Worm (Caenorhabditis elegans) whole organism, dauer: ENCODE measurements around the gene F26C11.1.

Experiments used
- unc-62 ChIP-seq: sonication (generic microtip); optimal IDR thresholded peaks from 2 replicates; lab custom pipeline; 2017; ENCODE audit warnings: missing biosample characterization, missing genetic modification reagents, missing genetic modification characterization

Gene F26C11.1

DNA sequence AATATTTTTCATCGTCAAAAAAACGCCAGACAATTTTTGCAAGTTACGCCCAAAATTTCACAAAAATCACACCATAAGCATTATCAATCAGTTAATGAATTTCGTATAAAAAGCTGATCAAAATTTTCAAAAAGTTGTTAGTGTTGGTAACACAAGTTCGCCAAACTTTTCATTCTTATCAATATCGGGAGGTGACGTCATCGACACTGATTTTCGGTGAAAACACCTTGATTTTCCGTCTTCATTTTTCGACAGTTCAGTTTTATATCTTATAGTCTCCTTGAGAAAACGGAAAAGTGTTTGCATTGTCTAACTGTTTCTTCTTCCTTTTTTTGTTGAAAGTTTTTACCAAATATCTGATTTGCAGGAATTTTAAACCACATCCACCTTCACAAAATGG, 13.7 kb upstream of the F26C11.1 start, which contains the start of gene C08H9.15:
TSS of gene C08H9.15 (plus strand) at position 368 of the 400 bp plus-strand sequence.
- no peak for TF ChIP-seq unc-62 (GFP tag; lab: Kevin White, UChicago)

DNA sequence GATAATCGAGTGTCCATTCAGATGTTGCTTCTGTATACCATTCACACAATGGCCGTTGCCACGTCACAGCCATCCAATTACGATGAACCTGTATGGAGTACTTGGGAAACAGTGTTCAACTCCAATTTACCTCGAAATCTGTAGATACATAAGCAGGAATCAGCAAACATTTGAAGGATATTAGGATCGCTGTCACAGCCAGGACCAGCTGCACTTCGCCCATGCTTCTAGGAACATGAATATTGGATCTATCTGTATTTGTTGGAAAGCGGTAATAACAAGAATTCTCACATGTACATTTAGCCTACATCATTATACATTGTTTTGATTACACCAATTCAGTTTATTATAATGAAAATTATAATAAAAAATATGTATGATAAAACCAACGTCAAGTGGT, 8.3 kb upstream of the F26C11.1 start, which contains the start of gene algn-8:
TSS of gene algn-8 (minus strand) at position 227 of the 400 bp plus-strand sequence.
- TF ChIP-seq unc-62 (GFP tag; lab: Kevin White, UChicago): no peak

DNA sequence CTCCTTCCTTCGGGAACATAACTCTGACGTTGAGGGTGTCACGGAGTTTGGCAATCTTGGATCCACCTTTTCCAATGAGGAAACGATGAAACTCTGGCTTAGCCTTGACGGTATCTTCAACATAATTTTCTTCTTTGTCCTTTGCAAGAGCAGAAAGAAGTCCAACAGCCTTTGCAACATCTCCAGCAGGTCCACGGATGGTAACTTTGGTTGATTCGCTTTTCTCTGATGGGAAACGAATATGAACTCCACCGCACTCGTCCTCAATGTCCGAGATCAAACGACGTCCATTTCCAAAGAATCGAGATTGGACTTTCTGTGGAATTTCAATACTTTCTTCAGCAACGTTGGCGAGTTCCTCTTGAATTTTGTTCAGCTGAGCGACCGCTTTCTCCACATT, 6.0 kb upstream of the F26C11.1 start:
- no peak for TF ChIP-seq unc-62 (GFP tag; lab: Kevin White, UChicago)

DNA sequence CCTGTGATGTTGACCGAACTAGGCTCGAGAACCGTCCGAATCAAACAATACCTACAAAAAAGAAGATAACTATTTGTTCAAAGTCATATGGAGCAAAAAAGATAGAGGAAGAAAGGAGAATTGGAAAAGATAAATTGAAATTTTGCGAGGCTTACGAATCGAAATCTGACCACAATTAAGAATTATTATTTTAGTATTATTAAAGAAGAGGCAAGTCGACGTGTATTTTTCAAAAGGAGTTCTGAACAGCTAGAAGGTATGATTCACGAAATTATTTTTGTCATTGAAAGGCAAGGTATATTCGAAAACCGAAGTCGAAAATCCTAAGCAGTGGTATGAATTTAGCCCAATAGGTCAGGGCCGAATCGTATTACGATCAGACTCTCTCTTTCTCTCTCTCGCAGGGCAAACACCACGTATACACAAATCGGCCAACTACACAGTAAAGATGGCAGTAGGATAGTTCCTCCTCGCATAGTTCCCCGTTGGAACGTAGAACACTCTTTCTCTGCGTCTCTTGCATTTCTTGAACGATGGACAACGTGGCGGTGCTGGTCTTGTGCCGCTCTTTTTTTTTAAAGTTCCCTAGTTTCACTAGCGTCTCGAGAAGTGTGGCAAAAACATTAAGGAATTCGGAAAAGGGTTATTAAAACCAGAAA, 3.4 kb upstream of the F26C11.1 start, which contains the start of gene vgln-1:
TSS of gene vgln-1 (minus strand) at position 51 of the 659 bp plus-strand sequence.
- no peak for TF ChIP-seq unc-62 (GFP tag; lab: Kevin White, UChicago)

DNA sequence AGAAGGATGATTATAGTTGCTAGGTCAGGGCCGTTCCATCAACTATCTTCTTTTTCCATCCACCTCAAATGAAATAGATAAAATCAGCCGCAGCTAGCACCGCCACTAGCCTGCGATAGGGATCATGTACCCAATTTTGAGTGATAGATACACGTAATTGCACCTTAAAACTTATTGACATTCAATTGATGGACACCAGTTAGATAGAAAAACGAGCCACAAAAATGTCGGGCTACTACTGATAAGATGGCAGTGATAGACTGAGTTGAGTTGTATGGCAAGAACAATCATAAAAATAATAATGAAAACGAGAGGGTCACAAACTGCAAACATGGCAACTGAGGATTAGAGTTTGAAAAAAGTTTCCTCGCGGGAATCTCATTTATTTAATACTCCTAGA, 2.7 kb upstream of the F26C11.1 start:
- TF ChIP-seq unc-62 (GFP tag; lab: Kevin White, UChicago): no peak

DNA sequence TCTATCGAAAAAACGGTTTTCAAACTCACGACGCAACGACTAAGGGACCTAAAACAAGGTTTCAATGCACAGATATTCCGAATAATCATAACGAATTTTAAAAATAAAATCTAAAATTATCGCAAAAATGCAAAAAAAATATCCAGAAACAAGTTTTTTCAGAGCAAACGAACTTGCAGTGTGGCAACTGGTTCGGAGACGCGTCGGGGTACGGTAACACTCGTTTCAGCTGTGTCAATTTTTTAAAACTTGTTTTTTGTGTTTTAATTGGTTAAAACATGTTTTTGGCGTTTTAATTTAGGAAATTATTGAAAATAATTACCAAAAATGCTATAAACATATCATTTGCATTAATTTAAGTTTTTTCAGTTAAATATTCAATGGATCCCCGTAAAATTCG, 2.1 kb upstream of the F26C11.1 start, which contains the start of gene C08H9.16:
TSS of gene C08H9.16 (plus strand) at position 370 of the 400 bp plus-strand sequence.
- no peak for TF ChIP-seq unc-62 (GFP tag; lab: Kevin White, UChicago)

DNA sequence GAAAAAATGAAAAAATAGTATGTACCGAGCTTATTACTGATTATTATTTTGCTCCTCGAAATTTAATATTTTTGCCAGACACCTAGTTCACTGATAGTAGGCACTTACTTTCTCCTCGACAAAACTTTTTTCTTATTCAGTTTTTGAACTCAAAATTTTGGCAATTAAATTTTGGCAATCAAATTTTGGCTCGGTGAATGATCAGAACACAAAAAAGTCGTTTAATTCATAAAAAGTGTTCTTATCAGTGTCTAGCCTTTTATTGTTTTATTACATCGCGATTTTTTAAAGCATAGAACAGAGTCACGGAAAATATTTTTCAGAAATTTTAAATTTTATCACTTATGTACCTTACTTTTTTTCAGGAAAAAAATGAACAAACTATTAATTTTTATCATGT, 638 bp downstream of the F26C11.1 start:
- TF ChIP-seq unc-62 (GFP tag; lab: Kevin White, UChicago): no peak

DNA sequence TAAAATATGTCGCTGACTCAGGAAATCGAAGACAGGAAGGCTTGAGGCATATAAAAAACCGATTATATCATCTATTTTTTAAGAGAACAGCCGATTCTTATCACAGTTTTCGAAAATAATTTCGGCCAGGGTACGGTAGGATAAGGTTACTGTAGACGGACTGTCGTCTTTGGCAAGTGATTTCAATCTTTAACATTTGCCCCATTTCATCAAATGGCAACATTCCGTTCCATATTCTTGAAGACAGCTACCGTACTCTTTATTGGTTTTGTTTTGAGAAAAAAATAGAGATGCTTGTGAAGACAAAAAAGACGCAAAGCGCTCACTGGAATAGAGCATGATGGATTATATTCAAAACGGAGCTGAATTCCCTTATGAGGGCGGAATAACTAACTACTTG, 4.2 kb downstream of the F26C11.1 start:
- TF ChIP-seq unc-62 (GFP tag; lab: Kevin White, UChicago): no peak

DNA sequence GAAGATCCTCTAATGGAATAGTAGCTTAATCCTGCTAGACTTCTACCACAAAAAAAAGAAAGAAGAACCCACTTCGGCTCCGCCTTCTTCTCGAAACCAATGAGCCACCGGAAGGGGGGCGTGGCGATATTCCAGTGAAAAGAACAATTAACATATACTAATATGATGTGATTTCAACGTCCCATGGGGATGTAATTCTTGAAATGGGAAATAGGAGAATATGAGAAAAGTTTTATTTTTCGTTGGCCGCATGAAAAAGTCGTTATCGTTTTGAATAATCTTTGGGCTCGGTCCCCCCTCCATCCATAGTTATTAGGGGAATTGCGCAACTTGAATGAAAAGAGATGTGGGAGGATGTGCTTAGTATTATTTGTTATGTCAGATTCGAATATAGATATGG, 5.7 kb downstream of the F26C11.1 start, which contains the start of gene unc-4:
TSS of gene unc-4 (minus strand) at position 101 of the 400 bp plus-strand sequence.
- no peak for TF ChIP-seq unc-62 (GFP tag; lab: Kevin White, UChicago)

DNA sequence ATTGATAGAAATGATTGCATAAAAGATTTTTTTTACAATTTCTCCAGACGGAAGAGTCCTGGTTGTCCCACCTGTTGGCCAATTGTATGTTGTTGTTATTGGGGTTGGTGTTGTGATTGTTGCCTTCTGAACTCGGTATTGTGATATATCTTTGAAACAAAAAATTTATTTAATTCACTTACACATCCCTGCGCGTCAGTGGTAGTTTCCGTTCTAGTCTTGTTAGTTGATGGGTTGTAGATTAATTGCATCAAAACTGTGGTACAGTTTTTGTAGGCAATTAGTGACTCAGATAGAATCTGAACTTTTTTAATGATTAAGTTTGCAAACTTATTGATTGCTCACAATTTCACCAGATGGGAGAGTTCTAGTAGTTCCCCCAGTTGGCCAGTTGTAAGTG, 9.9 kb downstream of the F26C11.1 start:
- TF ChIP-seq unc-62 (GFP tag; lab: Kevin White, UChicago): no peak

DNA sequence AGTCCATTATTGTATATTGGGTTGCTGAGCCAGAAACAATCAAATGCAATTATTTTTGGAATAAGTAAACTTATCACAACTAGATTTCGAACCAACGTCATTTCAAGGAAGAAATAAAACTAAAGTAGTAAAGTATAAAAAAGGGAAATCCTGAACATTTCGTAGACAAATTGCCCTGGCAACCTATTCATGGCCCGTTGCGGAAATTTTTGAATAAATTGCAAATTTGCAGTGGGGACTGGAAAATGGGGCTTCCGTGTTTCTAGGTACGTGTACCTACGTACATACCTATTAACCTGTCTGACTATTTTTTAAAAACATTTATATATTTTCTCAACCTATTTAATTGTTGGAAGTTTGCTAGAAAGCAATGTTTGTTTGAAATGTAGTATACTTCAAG, 20.5 kb downstream of the F26C11.1 start, which contains the start of gene F26C11.3:
TSS of gene F26C11.3 (minus strand) at position 101 of the 400 bp plus-strand sequence.
- no peak for TF ChIP-seq unc-62 (GFP tag; lab: Kevin White, UChicago)

DNA sequence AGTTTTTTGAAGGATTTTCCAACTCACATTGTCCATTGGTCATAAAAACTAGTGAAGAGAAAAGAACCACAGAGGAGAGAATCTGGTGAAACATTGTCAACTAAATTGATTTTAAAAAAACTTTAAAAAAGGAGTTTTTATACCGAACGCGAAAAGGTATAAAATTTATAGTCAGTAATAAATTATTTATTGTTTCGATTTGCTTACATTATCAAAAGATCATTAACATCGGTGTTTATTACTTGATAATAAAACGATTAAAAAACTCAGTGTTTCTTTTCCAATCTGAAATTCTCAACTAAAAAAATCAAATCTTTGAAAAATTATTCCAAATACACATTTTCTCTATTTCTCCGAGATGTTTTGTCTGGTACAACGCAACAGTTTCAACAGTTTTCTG, 21.6 kb downstream of the F26C11.1 start, which contains the start of gene F26C11.4:
TSS of gene F26C11.4 (minus strand) at position 101 of the 400 bp plus-strand sequence.
- no peak for TF ChIP-seq unc-62 (GFP tag; lab: Kevin White, UChicago)

DNA sequence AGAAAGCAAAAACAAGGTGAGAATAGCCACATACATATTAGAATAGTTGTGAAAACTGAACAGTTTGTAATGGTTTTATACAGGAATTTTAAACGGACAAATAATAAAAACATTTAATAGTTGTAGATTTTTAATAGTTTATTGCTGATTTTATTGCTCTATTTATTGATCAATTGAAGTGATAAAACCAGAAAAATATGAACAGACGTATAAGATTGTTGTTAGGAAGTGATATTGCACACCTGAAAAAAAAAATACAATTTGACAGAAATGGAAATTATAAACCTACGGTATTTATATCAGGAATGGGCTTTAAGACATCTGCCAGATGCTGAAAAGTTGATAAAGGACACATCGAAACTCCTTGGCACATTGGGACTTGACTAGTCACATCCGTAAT, 23.4 kb downstream of the F26C11.1 start, which contains the start of gene C05C10.8:
TSS of gene C05C10.8 (minus strand) at position 101 of the 400 bp plus-strand sequence.
- no peak for TF ChIP-seq unc-62 (GFP tag; lab: Kevin White, UChicago)

DNA sequence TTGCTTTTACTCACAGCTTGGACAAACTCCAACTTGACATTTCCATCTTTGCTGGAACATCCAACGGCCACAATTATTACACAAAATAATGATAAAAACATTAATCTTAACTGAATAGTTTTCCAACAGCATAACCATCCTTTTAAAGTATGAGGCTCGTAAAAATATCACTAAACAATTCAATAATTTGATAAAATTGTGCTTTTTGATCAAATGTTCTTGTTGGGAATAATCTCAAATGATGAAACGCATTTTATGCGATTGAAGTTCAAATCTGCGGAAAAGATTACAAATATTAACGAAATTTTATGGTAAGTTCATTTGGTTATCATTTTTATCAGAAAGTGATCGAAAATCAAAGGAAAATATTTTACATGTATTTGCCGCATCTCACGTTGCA, 25.9 kb downstream of the F26C11.1 start, which contains the start of gene pho-10:
TSS of gene pho-10 (minus strand) at position 101 of the 400 bp plus-strand sequence.
- TF ChIP-seq unc-62 (GFP tag; lab: Kevin White, UChicago): no peak

DNA sequence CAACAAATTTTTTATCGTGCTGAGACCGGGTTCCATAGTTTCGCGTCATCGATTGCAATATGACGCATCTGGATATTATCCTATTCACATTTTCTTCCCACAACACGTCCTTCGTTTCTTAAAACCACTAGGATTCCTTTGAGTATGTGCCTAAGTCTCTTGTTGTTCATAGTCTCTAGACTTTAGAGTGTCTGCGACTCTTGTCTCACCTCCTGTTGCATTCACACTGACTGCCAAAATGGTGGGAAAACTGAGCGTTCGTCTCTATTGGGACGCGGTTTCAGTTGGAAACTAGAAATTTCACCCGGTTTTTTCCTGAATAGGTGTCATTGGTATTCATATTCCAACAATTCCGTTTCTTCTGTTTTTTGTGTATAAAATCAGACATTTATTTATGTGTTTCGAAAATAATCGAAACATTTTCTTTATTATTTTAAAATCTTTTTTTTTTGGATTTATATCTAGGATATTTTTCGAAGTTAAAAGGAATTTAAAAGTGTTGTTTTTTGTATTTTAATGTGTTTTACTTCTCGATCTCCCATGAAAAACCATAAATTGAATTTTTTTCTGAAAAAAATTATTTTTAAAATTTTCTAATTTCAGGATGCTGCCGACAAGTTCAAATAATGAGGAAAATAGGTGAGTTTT, 27.2 kb downstream of the F26C11.1 start, which contains the start of gene C05C10.2:
TSS of gene C05C10.2 (plus strand) at position 598 of the 648 bp plus-strand sequence.
- TF ChIP-seq unc-62 (GFP tag; lab: Kevin White, UChicago): no peak

DNA sequence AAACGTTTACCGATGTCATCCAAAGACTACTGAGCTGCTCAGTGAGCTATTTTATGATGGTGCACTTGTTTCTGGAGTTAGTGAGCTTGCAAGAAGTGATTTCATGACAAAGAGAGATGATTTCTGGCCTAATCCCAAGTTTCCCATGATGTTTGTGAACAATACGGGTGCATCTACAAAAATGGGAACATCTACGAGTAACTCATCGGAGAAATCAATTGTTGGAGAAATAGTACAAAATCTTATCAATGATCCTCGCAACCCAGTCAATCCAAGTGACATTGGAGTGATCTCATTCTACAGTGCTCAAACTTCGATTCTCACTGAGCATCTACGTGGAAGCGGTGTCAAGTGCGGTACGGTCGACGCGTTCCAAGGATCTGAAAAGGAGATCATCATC, 33.9 kb downstream of the F26C11.1 start:
- no peak for TF ChIP-seq unc-62 (GFP tag; lab: Kevin White, UChicago)
